Worm (Caenorhabditis elegans) whole organism, L3 larva: ENCODE data around the gene ergo-1.
A peak's percentile ranks its signal among the peaks of the same experiment; 100 is the strongest.

Experiments
- R02D3.7 ChIP-seq: fragments of 150-350 bp; optimal IDR thresholded peaks from 2 replicates; lab custom pipeline; 2014; ENCODE audit warnings: missing biosample characterization, missing genetic modification characterization
- ZK546.5 ChIP-seq: sonication (generic microtip); optimal IDR thresholded peaks from 2 replicates; lab custom pipeline; 2017; ENCODE audit warnings: missing biosample characterization, missing genetic modification characterization
- aly-2 ChIP-seq: fragments of 150-350 bp; optimal IDR thresholded peaks from 2 replicates; lab custom pipeline; 2014; ENCODE audit warnings: missing biosample characterization, missing genetic modification characterization
- ama-1 ChIP-seq: fragments of 150-350 bp; optimal IDR thresholded peaks from 2 replicates; lab custom pipeline; 2018
- ceh-28 ChIP-seq: fragments of 150-350 bp; optimal IDR thresholded peaks from 2 replicates; lab custom pipeline; 2014; ENCODE audit warnings: missing biosample characterization, missing genetic modification reagents, missing genetic modification characterization
- ceh-82 ChIP-seq: fragments of 150-350 bp; optimal IDR thresholded peaks from 2 replicates; lab custom pipeline; 2014; ENCODE audit warnings: missing biosample characterization, missing genetic modification characterization
- ceh-9 ChIP-seq: sonication (generic microtip); optimal IDR thresholded peaks from 2 replicates; lab custom pipeline; 2018; ENCODE audit warnings: missing biosample characterization, missing genetic modification characterization
- daf-12 ChIP-seq: fragments of 150-350 bp; optimal IDR thresholded peaks from 2 replicates; lab custom pipeline; 2014; ENCODE audit warnings: missing biosample characterization, missing genetic modification reagents, missing genetic modification characterization
- egl-27 ChIP-seq: sonication (generic microtip); optimal IDR thresholded peaks from 4 replicates; lab custom pipeline; 2017; ENCODE audit warnings: missing biosample characterization, missing genetic modification reagents, missing genetic modification characterization
- egl-5 ChIP-seq: fragments of 150-350 bp; optimal IDR thresholded peaks from 2 replicates; lab custom pipeline; 2017; ENCODE audit warnings: missing biosample characterization, missing genetic modification reagents, missing genetic modification characterization, inconsistent platforms
- elt-1 ChIP-seq: fragments of 150-350 bp; optimal IDR thresholded peaks from 2 replicates; lab custom pipeline; 2014; ENCODE audit warnings: missing biosample characterization, missing genetic modification characterization
- elt-2 ChIP-seq: sonication (generic microtip); optimal IDR thresholded peaks from 2 replicates; lab custom pipeline; 2016; ENCODE audit warnings: missing genetic modification reagents, mild to moderate bottlenecking, missing genetic modification characterization, missing compliant biosample characterization
- elt-3 ChIP-seq, 3 experiments: fragments of 150-350 bp in 1 of 3; sonication (generic microtip) in 2 of 3; optimal IDR thresholded peaks; 2 replicates in 2 of 3; 4 replicates in 1 of 3; lab custom pipeline; 2014 to 2017; ENCODE audit warnings: missing biosample characterization in 3 of 3, missing genetic modification characterization in 3 of 3
- eor-1 ChIP-seq, 2 experiments: fragments of 150-350 bp; optimal IDR thresholded peaks; 2 replicates each; lab custom pipeline; 2014 to 2018; ENCODE audit warnings: missing biosample characterization in 2 of 2, missing genetic modification characterization in 2 of 2
- fkh-10 ChIP-seq: sonication (generic microtip); optimal IDR thresholded peaks from 2 replicates; lab custom pipeline; 2017; ENCODE audit warnings: missing biosample characterization, missing genetic modification reagents, missing genetic modification characterization
- fkh-2 ChIP-seq: fragments of 150-350 bp; optimal IDR thresholded peaks from 2 replicates; lab custom pipeline; 2014; ENCODE audit warnings: missing biosample characterization, missing genetic modification reagents, missing genetic modification characterization
- fos-1 ChIP-seq: fragments of 150-350 bp; optimal IDR thresholded peaks from 2 replicates; lab custom pipeline; 2014; ENCODE audit warnings: missing biosample characterization, missing genetic modification characterization
- hmg-11 ChIP-seq: sonication (generic microtip); optimal IDR thresholded peaks from 2 replicates; lab custom pipeline; 2016; ENCODE audit warnings: missing genetic modification characterization, missing compliant biosample characterization
- lin-15B ChIP-seq: fragments of 150-350 bp; optimal IDR thresholded peaks from 2 replicates; lab custom pipeline; 2014; ENCODE audit warnings: missing biosample characterization, missing genetic modification characterization
- lin-39 ChIP-seq: fragments of 150-350 bp; optimal IDR thresholded peaks from 2 replicates; lab custom pipeline; 2018; ENCODE audit warnings: missing biosample characterization, missing genetic modification reagents, missing genetic modification characterization
- lsy-12 ChIP-seq: sonication (generic microtip); optimal IDR thresholded peaks from 2 replicates; lab custom pipeline; 2016; ENCODE audit warnings: mild to moderate bottlenecking, missing genetic modification characterization, missing compliant biosample characterization
- mdl-1 ChIP-seq: fragments of 150-350 bp; optimal IDR thresholded peaks from 2 replicates; lab custom pipeline; 2014; ENCODE audit warnings: missing biosample characterization, missing genetic modification characterization
- mml-1 ChIP-seq: fragments of 150-350 bp; sonication (generic microtip); optimal IDR thresholded peaks from 3 replicates; lab custom pipeline; 2014; ENCODE audit warnings: missing biosample characterization, missing genetic modification characterization
- nfya-1 ChIP-seq: sonication (generic microtip); optimal IDR thresholded peaks from 2 replicates; lab custom pipeline; 2017; ENCODE audit warnings: missing genetic modification characterization, mild to moderate bottlenecking, missing compliant biosample characterization, antibody characterized with exemption, moderate library complexity; ENCODE audit not compliant: insufficient read depth
- nhr-11 ChIP-seq: fragments of 150-350 bp; optimal IDR thresholded peaks from 2 replicates; lab custom pipeline; 2014; ENCODE audit warnings: missing biosample characterization, missing genetic modification characterization
- nhr-12 ChIP-seq: fragments of 150-350 bp; optimal IDR thresholded peaks from 2 replicates; lab custom pipeline; 2014; ENCODE audit warnings: missing biosample characterization, missing genetic modification characterization
- nhr-23 ChIP-seq: fragments of 150-350 bp; optimal IDR thresholded peaks from 2 replicates; lab custom pipeline; 2014; ENCODE audit warnings: missing biosample characterization, missing genetic modification reagents, missing genetic modification characterization
- nhr-237 ChIP-seq: fragments of 150-350 bp; optimal IDR thresholded peaks from 2 replicates; lab custom pipeline; 2014; ENCODE audit warnings: missing biosample characterization, missing genetic modification characterization
- nhr-25 ChIP-seq: sonication (generic microtip); optimal IDR thresholded peaks from 2 replicates; lab custom pipeline; 2017; ENCODE audit warnings: missing biosample characterization, missing genetic modification characterization
- nhr-28 ChIP-seq: fragments of 150-350 bp; optimal IDR thresholded peaks from 2 replicates; lab custom pipeline; 2014; ENCODE audit warnings: missing biosample characterization, missing genetic modification characterization
- nhr-43 ChIP-seq: sonication (generic microtip); optimal IDR thresholded peaks from 2 replicates; lab custom pipeline; 2016; ENCODE audit warnings: mild to moderate bottlenecking, missing genetic modification characterization, missing compliant biosample characterization; ENCODE audit not compliant: poor library complexity, severe bottlenecking
- nhr-67 ChIP-seq: fragments of 150-350 bp; optimal IDR thresholded peaks from 2 replicates; lab custom pipeline; 2014; ENCODE audit warnings: missing biosample characterization, missing genetic modification characterization
- nhr-76 ChIP-seq: fragments of 150-350 bp; sonication (generic microtip); optimal IDR thresholded peaks from 5 replicates; lab custom pipeline; 2014; ENCODE audit warnings: missing biosample characterization, missing genetic modification characterization
- nhr-77 ChIP-seq: fragments of 150-350 bp; optimal IDR thresholded peaks from 2 replicates; lab custom pipeline; 2014; ENCODE audit warnings: missing biosample characterization, missing genetic modification characterization
- pha-4 ChIP-seq: fragments of 150-350 bp; optimal IDR thresholded peaks from 2 replicates; lab custom pipeline; 2014; ENCODE audit warnings: missing biosample characterization, missing genetic modification reagents, missing genetic modification characterization
- pqm-1 ChIP-seq: fragments of 150-350 bp; optimal IDR thresholded peaks from 2 replicates; lab custom pipeline; 2017; ENCODE audit warnings: missing biosample characterization, missing genetic modification characterization, inconsistent platforms
- sea-2 ChIP-seq: fragments of 150-350 bp; sonication (generic microtip); optimal IDR thresholded peaks from 4 replicates; lab custom pipeline; 2014; ENCODE audit warnings: missing biosample characterization, missing genetic modification reagents, missing genetic modification characterization
- skn-1 ChIP-seq: fragments of 150-350 bp; optimal IDR thresholded peaks from 2 replicates; lab custom pipeline; 2014; ENCODE audit warnings: missing biosample characterization, missing genetic modification characterization
- snpc-4 ChIP-seq: fragments of 150-350 bp; optimal IDR thresholded peaks from 2 replicates; lab custom pipeline; 2014; ENCODE audit warnings: missing biosample characterization, missing genetic modification characterization
- tbx-2 ChIP-seq: sonication (generic microtip); optimal IDR thresholded peaks from 2 replicates; lab custom pipeline; 2016; ENCODE audit warnings: mild to moderate bottlenecking, missing genetic modification characterization, missing compliant biosample characterization
- unc-39 ChIP-seq: sonication (generic microtip); optimal IDR thresholded peaks from 4 replicates; lab custom pipeline; 2017; ENCODE audit warnings: missing biosample characterization, missing genetic modification characterization
- unc-62 ChIP-seq: fragments of 150-350 bp; sonication (generic microtip); optimal IDR thresholded peaks from 4 replicates; lab custom pipeline; 2014; ENCODE audit warnings: missing biosample characterization, missing genetic modification reagents, missing genetic modification characterization
- zag-1 ChIP-seq: fragments of 150-350 bp; optimal IDR thresholded peaks from 2 replicates; lab custom pipeline; 2014; ENCODE audit warnings: missing biosample characterization, missing genetic modification characterization
- ztf-11 ChIP-seq: fragments of 150-350 bp; optimal IDR thresholded peaks from 2 replicates; lab custom pipeline; 2014; ENCODE audit warnings: missing biosample characterization, missing genetic modification characterization

The ergo-1 gene

DNA sequence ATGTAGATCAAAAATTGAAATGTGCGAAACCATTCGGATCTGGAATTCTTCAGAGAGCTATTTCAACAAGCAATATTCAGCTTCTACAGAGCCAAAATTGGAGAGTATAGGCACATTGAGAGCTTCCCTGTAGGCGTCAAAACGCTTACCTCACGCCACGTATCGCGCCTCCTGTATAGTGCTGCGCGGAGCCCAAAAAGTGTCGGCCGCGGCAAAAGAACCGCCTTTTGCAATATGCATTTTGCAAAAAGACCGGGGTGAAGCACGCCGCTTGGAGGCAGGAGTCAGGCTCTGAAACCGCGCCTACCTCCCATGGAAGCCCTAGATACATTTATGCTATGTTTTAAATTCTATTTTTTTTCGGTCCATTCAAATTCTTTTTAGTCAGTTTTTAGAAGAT lies 43.0 kb downstream of the ergo-1 start:
- no peak for TF ChIP-seq snpc-4
- TF ChIP-seq nhr-11 (tag; lab: Kevin White, UChicago), result no peak
- no peak for TF ChIP-seq nhr-76
- TF ChIP-seq nhr-25 (tag; lab: Kevin White, UChicago), result no peak
- TF ChIP-seq nhr-237 (tag; lab: Kevin White, UChicago), result no peak
- no peak for TF ChIP-seq nhr-28 (tag; lab: Kevin White, UChicago)
- no peak for TF ChIP-seq egl-27 (tag; lab: Kevin White, UChicago)
- no peak for TF ChIP-seq ceh-82 (tag; lab: Kevin White, UChicago)
- TF ChIP-seq pqm-1 (tag; lab: Kevin White, UChicago), result no peak
- TF ChIP-seq egl-5 (tag; lab: Kevin White, UChicago), result no peak
- TF ChIP-seq elt-1 (tag; lab: Kevin White, UChicago), result no peak
- TF ChIP-seq mml-1, result no peak
- no peak for TF ChIP-seq lin-39 (tag; lab: Kevin White, UChicago)
- TF ChIP-seq nfya-1, result no peak
- TF ChIP-seq pha-4 (tag; lab: Kevin White, UChicago), result no peak
- no peak for TF ChIP-seq ztf-11 (tag; lab: Kevin White, UChicago)
- TF ChIP-seq ZK546.5, result no peak
- no peak for TF ChIP-seq R02D3.7
- no peak for TF ChIP-seq tbx-2 (tag; lab: Kevin White, UChicago)

DNA sequence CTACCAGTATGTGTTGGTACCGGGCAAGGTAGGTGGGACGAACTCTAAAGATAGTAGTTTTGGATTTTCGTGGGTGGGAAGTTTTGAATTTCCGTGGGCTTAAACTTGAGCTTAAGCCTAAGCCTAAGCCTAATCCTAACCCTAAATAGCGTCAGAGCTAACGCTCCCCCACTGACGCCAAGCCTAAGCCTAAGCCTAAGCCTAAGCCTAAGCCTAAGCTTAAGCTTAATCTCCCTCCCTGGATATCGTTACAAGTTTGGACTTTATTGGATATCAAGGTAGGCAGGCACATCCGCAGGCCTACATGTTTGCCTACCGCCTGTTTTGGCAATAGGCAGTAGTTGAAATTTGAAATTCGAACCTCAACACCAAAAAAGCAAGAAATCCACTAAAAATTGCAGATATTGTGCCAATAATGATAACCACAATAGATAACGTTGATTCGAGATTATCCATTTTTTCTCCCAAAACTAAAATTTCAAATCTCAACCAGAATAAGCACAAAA lies 44.0 kb downstream of the ergo-1 start, which contains the start of gene K10C9.4:
Gene K10C9.4, minus strand, starts transcription at position 456 of the 506 bp plus-strand sequence.
- no peak for TF ChIP-seq tbx-2 (tag; lab: Kevin White, UChicago)
- no peak for TF ChIP-seq nhr-237 (tag; lab: Kevin White, UChicago)
- TF ChIP-seq nhr-43 (tag; lab: Kevin White, UChicago), result no peak
- no peak for TF ChIP-seq sea-2 (GFP tag; lab: Kevin White, UChicago)
- no peak for TF ChIP-seq skn-1
- TF ChIP-seq unc-62 (GFP tag; lab: Kevin White, UChicago), result no peak
- TF ChIP-seq egl-5 (tag; lab: Kevin White, UChicago), result no peak
- no peak for TF ChIP-seq pqm-1 (tag; lab: Kevin White, UChicago)
- TF ChIP-seq nhr-23 (tag; lab: Kevin White, UChicago), result no peak
- TF ChIP-seq unc-39, result no peak
- TF ChIP-seq nhr-28 (tag; lab: Kevin White, UChicago), result no peak
- TF ChIP-seq R02D3.7, result no peak
- no peak for TF ChIP-seq daf-12
- no peak for TF ChIP-seq fkh-2 (tag; lab: Kevin White, UChicago)
- no peak for TF ChIP-seq mdl-1
- no peak for TF ChIP-seq nhr-77 (tag; lab: Kevin White, UChicago)
- no peak for TF ChIP-seq pha-4 (tag; lab: Kevin White, UChicago)
- TF ChIP-seq, all 47 proteins: peak for 0

DNA sequence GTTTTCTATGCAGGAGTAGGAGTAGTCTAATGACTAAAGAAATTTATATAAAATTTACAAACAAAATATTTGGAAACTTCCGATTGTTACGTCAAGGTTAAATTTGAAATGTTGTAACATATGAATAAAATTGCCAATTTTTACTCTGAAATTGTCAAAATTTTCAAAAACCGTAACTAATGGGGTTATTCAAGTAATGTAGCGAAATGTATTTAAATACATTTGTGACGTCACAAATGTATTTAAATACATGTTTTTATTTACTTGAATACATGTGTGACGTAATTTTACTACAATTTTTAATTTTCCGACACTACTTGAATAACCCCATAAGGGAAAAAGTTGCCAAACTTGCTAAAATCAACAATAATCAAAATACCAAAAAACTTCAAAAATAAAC lies 44.8 kb downstream of the ergo-1 start:
- TF ChIP-seq zag-1 (tag; lab: Kevin White, UChicago) (no peak), ceh-28 (no peak), eor-1 (tag; optimal IDR thresholded peaks at IDR 0.05; lab: Kevin White, UChicago) (no peak), ceh-9 (tag; lab: Kevin White, UChicago) (no peak), fkh-10 (no peak), skn-1 (no peak)

DNA sequence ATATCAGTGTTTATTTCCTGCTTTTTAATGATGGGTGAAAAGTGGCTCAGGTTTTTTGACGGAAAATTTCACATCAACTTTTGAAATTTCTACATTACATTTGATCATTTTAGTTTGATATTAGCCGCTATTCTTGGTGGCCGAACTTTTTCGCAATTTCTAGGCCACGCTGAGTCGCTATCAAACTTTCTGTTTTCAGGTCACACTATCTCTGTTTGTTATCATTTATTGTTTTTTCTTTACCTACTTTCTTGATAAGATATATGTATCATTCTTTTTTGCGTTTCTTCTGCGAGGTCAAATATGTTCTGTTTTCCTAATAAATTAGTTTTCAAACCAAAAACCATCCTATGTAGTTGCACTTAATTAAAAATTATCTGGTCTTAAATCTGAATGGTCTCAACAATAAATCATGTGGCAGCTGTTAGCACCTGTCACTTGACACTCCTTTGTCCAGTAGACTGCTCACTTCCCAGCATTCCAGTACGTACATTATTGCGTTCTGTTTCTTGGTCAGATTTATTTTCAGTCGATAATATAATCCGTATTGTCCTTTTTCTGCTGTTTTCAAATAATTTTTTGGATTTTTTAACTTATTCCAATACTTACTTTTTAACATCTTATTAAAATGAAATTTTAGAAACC lies 51.7 kb downstream of the ergo-1 start:
- no peak for TF ChIP-seq nhr-77 (tag; lab: Kevin White, UChicago)
- TF ChIP-seq daf-12, result no peak
- TF ChIP-seq egl-27 (tag; lab: Kevin White, UChicago), result no peak
- no peak for TF ChIP-seq nfya-1
- no peak for TF ChIP-seq elt-1 (tag; lab: Kevin White, UChicago)
- TF ChIP-seq nhr-67 (tag; lab: Kevin White, UChicago), result no peak
- TF ChIP-seq ztf-11 (tag; lab: Kevin White, UChicago), result no peak
- no peak for TF ChIP-seq aly-2
- TF ChIP-seq snpc-4, result peak; percentile 23
- no peak for TF ChIP-seq eor-1 (tag; optimal IDR thresholded peaks at IDR 0.05; lab: Kevin White, UChicago)
- TF ChIP-seq fkh-2 (tag; lab: Kevin White, UChicago), result no peak
- TF ChIP-seq lin-15B (tag; lab: Kevin White, UChicago), result peak; percentile 17
- peak; percentile 83 for TF ChIP-seq elt-2
- peak; percentile 40 for TF ChIP-seq ceh-28
- no peak for TF ChIP-seq fos-1 (tag; lab: Kevin White, UChicago)
- TF ChIP-seq unc-39, result no peak
- TF ChIP-seq pha-4 (tag; lab: Kevin White, UChicago), result no peak
- peak; percentile 68 for TF ChIP-seq nhr-23 (tag; lab: Kevin White, UChicago)
- TF ChIP-seq nhr-237 (tag; lab: Kevin White, UChicago), result no peak
- no peak for TF ChIP-seq mdl-1
- no peak for TF ChIP-seq lsy-12 (tag; lab: Kevin White, UChicago)
- no peak for TF ChIP-seq nhr-12 (tag; lab: Kevin White, UChicago)
- no peak for TF ChIP-seq ama-1 (lab: Kevin White, UChicago)
- TF ChIP-seq hmg-11 (tag; lab: Kevin White, UChicago), result no peak
- TF ChIP-seq elt-3 (tag; optimal IDR thresholded peaks at IDR 0.05; lab: Kevin White, UChicago), result peak in 1 of 3 experiments; percentile 23
- TF ChIP-seq mml-1, result no peak
- no peak for TF ChIP-seq nhr-25 (tag; lab: Kevin White, UChicago)
- TF ChIP-seq egl-5 (tag; lab: Kevin White, UChicago), result no peak
- no peak for TF ChIP-seq nhr-43 (tag; lab: Kevin White, UChicago)
- no peak for TF ChIP-seq sea-2 (GFP tag; lab: Kevin White, UChicago)
